Worm (Caenorhabditis elegans) whole organism, L1 larva: ENCODE results near the gene F48E8.2.

Experiments
- ama-1 ChIP-seq: fragments of 150-350 bp; optimal IDR thresholded peaks from 2 replicates; lab custom pipeline; 2014
- ceh-8 ChIP-seq: fragments of 200-800 bp; sonication (Bioruptor generic); optimal IDR thresholded peaks from 2 replicates; lab custom pipeline; 2018; ENCODE audit warnings: mild to moderate bottlenecking, missing genetic modification characterization, moderate library complexity, missing compliant biosample characterization
- ces-1 ChIP-seq: fragments of 150-350 bp; optimal IDR thresholded peaks from 2 replicates; lab custom pipeline; 2014; ENCODE audit warnings: missing biosample characterization, missing genetic modification reagents, missing genetic modification characterization
- lin-14 ChIP-seq: fragments of 200-800 bp; sonication (Bioruptor generic); optimal IDR thresholded peaks from 2 replicates; lab custom pipeline; 2018; ENCODE audit warnings: mild to moderate bottlenecking, missing genetic modification characterization, moderate library complexity, missing compliant biosample characterization
- lin-39 ChIP-seq: fragments of 150-350 bp; optimal IDR thresholded peaks from 2 replicates; lab custom pipeline; 2014; ENCODE audit warnings: missing biosample characterization, missing genetic modification reagents, missing genetic modification characterization
- mdl-1 ChIP-seq, 2 experiments: fragments of 150-350 bp; optimal IDR thresholded peaks; 2 replicates each; lab custom pipeline; 2014 to 2017; ENCODE audit warnings: missing biosample characterization in 2 of 2, missing genetic modification characterization in 2 of 2, inconsistent platforms in 1 of 2
- nhr-12 ChIP-seq: sonication (generic microtip); optimal IDR thresholded peaks from 2 replicates; lab custom pipeline; 2017; ENCODE audit warnings: missing biosample characterization, missing genetic modification characterization
- nhr-19 ChIP-seq: fragments of 200-800 bp; sonication (Bioruptor generic); conservative IDR thresholded peaks from 2 replicates; pipeline ENCODE4 v1.3.6; 2022; ENCODE audit warnings: missing genetic modification characterization, missing compliant biosample characterization
- nhr-237 ChIP-seq: fragments of 150-350 bp; optimal IDR thresholded peaks from 2 replicates; lab custom pipeline; 2014; ENCODE audit warnings: missing biosample characterization, missing genetic modification characterization
- rnt-1 ChIP-seq: sonication (generic microtip); optimal IDR thresholded peaks from 2 replicates; lab custom pipeline; 2016; ENCODE audit warnings: mild to moderate bottlenecking, missing genetic modification characterization, moderate library complexity, missing compliant biosample characterization

ce11 chrIII:5501358-5502287 is 37.4 kb downstream of the F48E8.2 start, which contains the start of gene R02F2.1:
- no peak for TF ChIP-seq lin-39
- no peak for TF ChIP-seq nhr-237 (tag; lab: Kevin White, UChicago)
- TF ChIP-seq rnt-1, result no peak
- no peak for TF ChIP-seq ama-1 (lab: Kevin White, UChicago)
- TF ChIP-seq nhr-12 (tag; lab: Kevin White, UChicago), result no peak
- TF ChIP-seq mdl-1 (tag; optimal IDR thresholded peaks at IDR 0.05; lab: Kevin White, UChicago), result peak in 1 of 2 experiments; percentile 84
- peak; percentile 63 for TF ChIP-seq lin-14 (GFP tag; lab: Kevin White, UChicago)
- TF ChIP-seq nhr-19 (GFP tag; lab: Robert Waterston, UW), result peak; percentile 52
- no peak for TF ChIP-seq ces-1 (GFP tag; lab: Kevin White, UChicago)
- TF ChIP-seq ceh-8 (GFP tag; lab: Kevin White, UChicago), result no peak
